Worm (Caenorhabditis elegans): ENCODE measurements around the gene F55H2.7.

The F55H2.7 gene

ce11 chrIII:9482423-9482993 lies 33.5 kb downstream of the F55H2.7 start:
- TF ChIP-seq nhr-21 (tag; optimal IDR thresholded peaks at IDR 0.05), result no peak
- TF ChIP-seq lin-39 (tag; optimal IDR thresholded peaks at IDR 0.05), result no peak
- TF ChIP-seq skn-1 (tag; optimal IDR thresholded peaks at IDR 0.05), result no peak
- no peak for TF ChIP-seq unc-39 (tag; optimal IDR thresholded peaks at IDR 0.05)
- no peak for TF ChIP-seq mab-5 (tag; optimal IDR thresholded peaks at IDR 0.05)
- TF ChIP-seq zag-1 (tag; optimal IDR thresholded peaks at IDR 0.05), result no peak
- no peak for TF ChIP-seq F13H6.1 (tag; optimal IDR thresholded peaks at IDR 0.05)
- TF ChIP-seq fos-1 (tag; optimal IDR thresholded peaks at IDR 0.05), result peak; percentile 48
- peak; percentile 13 for TF ChIP-seq C34F6.9 (tag; optimal IDR thresholded peaks at IDR 0.05)
- TF ChIP-seq nhr-10 (tag; optimal IDR thresholded peaks at IDR 0.05), result no peak
- no peak for TF ChIP-seq ZK546.5 (tag; optimal IDR thresholded peaks at IDR 0.05)
- peak; percentile 29 for TF ChIP-seq nhr-129 (tag; optimal IDR thresholded peaks at IDR 0.05)
- no peak for TF ChIP-seq elt-1 (tag; optimal IDR thresholded peaks at IDR 0.05)
- TF ChIP-seq elt-3 (tag; optimal IDR thresholded peaks at IDR 0.05), result no peak
- no peak for TF ChIP-seq unc-62 (GFP tag; optimal IDR thresholded peaks at IDR 0.05)

- TF ChIP-seq elt-3 (tag; optimal IDR thresholded peaks at IDR 0.05) (no peak), elt-1 (tag; optimal IDR thresholded peaks at IDR 0.05) (no peak), F13H6.1 (tag; optimal IDR thresholded peaks at IDR 0.05) (no peak), lin-13 (GFP tag; optimal IDR thresholded peaks at IDR 0.05) (no peak), nhr-129 (tag; optimal IDR thresholded peaks at IDR 0.05) (no peak), egl-27 (tag; optimal IDR thresholded peaks at IDR 0.05) (no peak), fos-1 (tag; optimal IDR thresholded peaks at IDR 0.05) (peak; percentile 81), gmeb-1 (tag; optimal IDR thresholded peaks at IDR 0.05) (no peak)
These were observed 39.5 kb downstream of the F55H2.7 start for ce11 chrIII:9476564-9476963.

DNA sequence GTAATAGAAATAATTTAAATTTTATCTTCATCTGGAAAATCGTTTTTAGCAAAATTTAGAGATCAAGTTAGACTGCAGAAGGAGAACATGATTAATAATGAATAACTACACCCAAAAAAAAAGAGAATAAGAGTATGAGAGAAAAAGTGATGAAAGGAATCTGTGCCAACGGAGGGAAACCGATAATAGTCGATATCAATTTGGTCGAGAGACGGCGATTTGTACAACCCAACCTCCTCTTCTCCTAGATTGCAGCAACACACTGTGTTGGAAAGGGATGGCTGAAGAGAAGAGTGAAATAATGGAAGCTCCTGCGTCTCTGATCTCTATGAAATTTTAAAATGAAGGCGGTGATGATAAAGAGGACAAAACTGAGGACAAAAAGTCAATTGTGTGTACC lies 41.5 kb downstream of the F55H2.7 start:
- TF ChIP-seq alr-1 (tag; optimal IDR thresholded peaks at IDR 0.05) (no peak), ztf-1 (GFP tag; conservative IDR thresholded peaks at IDR 0.05) (no peak), fos-1 (tag; optimal IDR thresholded peaks at IDR 0.05) (peak; percentile 91), aly-2 (tag; optimal IDR thresholded peaks at IDR 0.05) (no peak), dmd-4 (tag; optimal IDR thresholded peaks at IDR 0.05) (no peak), sma-9 (GFP tag; optimal IDR thresholded peaks at IDR 0.05) (peak; percentile 21), sma-9 (tag; optimal IDR thresholded peaks at IDR 0.05) (no peak), crh-2 (tag; optimal IDR thresholded peaks at IDR 0.05) (peak; percentile 48), lin-11 (tag; optimal IDR thresholded peaks at IDR 0.05) (no peak), unc-62 (GFP tag; optimal IDR thresholded peaks at IDR 0.05) (no peak), nhr-12 (tag; optimal IDR thresholded peaks at IDR 0.05) (no peak), ZK546.5 (tag; optimal IDR thresholded peaks at IDR 0.05) (no peak), nhr-10 (tag; optimal IDR thresholded peaks at IDR 0.05) (no peak), nhr-129 (tag; optimal IDR thresholded peaks at IDR 0.05) (no peak), R02D3.7 (tag; optimal IDR thresholded peaks at IDR 0.05) (no peak), skn-1 (tag; optimal IDR thresholded peaks at IDR 0.05) (no peak), C34F6.9 (tag; optimal IDR thresholded peaks at IDR 0.05) (no peak), egl-27 (tag; optimal IDR thresholded peaks at IDR 0.05) (no peak), sma-3 (GFP tag; optimal IDR thresholded peaks at IDR 0.05) (peak; percentile 47)

ce11 chrIII:9472464-9472863 lies 43.6 kb downstream of the F55H2.7 start:
- TF ChIP-seq fos-1 (tag; optimal IDR thresholded peaks at IDR 0.05) (peak; percentile 63), unc-39 (tag; optimal IDR thresholded peaks at IDR 0.05) (no peak)

DNA sequence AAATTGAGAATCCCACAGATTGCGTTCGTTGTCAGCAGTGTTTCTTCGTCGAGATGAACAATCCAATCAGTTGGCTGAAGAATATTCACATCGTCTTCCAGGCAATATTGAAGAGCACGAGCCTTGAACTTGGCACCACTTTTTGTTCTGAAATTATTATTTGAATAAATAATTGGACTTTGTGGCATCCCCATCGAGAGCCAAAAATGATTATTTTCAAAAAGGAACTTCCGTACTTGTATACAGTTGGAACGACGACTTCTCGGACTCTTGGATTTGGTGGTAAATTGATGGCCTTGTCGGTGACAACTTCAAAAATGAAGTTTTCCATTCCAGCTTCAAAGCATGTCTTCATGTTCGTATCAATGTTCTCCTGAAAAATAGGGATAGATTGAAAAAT lies 44.1 kb downstream of the F55H2.7 start:
- TF ChIP-seq sma-9 (GFP tag; optimal IDR thresholded peaks at IDR 0.05), result no peak
- no peak for TF ChIP-seq sma-9 (tag; optimal IDR thresholded peaks at IDR 0.05)
- TF ChIP-seq nhr-12 (tag; optimal IDR thresholded peaks at IDR 0.05), result no peak
- TF ChIP-seq lin-39 (tag; optimal IDR thresholded peaks at IDR 0.05), result no peak
- no peak for TF ChIP-seq lin-11 (tag; optimal IDR thresholded peaks at IDR 0.05)
- TF ChIP-seq ZK546.5 (tag; optimal IDR thresholded peaks at IDR 0.05), result no peak
- TF ChIP-seq skn-1 (tag; optimal IDR thresholded peaks at IDR 0.05), result no peak
- no peak for TF ChIP-seq R02D3.7 (tag; optimal IDR thresholded peaks at IDR 0.05)
- no peak for TF ChIP-seq ama-1 (optimal IDR thresholded peaks at IDR 0.05)
- no peak for TF ChIP-seq gmeb-1 (tag; optimal IDR thresholded peaks at IDR 0.05)
- no peak for TF ChIP-seq blmp-1 (tag; optimal IDR thresholded peaks at IDR 0.05; ENCODE audit: insufficient read depth)
- no peak for TF ChIP-seq aly-2 (tag; optimal IDR thresholded peaks at IDR 0.05)
- no peak for TF ChIP-seq ceh-16 (tag; optimal IDR thresholded peaks at IDR 0.05)

ce11 chrIII:9467857-9468256 lies 48.2 kb downstream of the F55H2.7 start, which contains the start of gene tag-342:
tag-342 (plus strand) TSS chrIII:9468157.
- TF ChIP-seq alr-1 (tag; optimal IDR thresholded peaks at IDR 0.05) (no peak), mab-5 (tag; optimal IDR thresholded peaks at IDR 0.05) (no peak), lsy-2 (tag; optimal IDR thresholded peaks at IDR 0.05) (no peak), ceh-16 (tag; optimal IDR thresholded peaks at IDR 0.05) (no peak), nhr-77 (tag; optimal IDR thresholded peaks at IDR 0.05) (no peak), lin-13 (GFP tag; optimal IDR thresholded peaks at IDR 0.05) (no peak), nhr-21 (tag; optimal IDR thresholded peaks at IDR 0.05) (no peak), F13H6.1 (tag; optimal IDR thresholded peaks at IDR 0.05) (no peak), nhr-237 (tag; optimal IDR thresholded peaks at IDR 0.05) (no peak), snpc-4 (tag; optimal IDR thresholded peaks at IDR 0.05) (no peak), sma-9 (GFP tag; optimal IDR thresholded peaks at IDR 0.05) (no peak), sma-9 (tag; optimal IDR thresholded peaks at IDR 0.05) (no peak), gmeb-1 (tag; optimal IDR thresholded peaks at IDR 0.05) (no peak), sem-4 (tag; optimal IDR thresholded peaks at IDR 0.05) (no peak), mdl-1 (tag; optimal IDR thresholded peaks at IDR 0.05) (no peak), egl-27 (tag; optimal IDR thresholded peaks at IDR 0.05) (no peak), nhr-23 (tag; optimal IDR thresholded peaks at IDR 0.05) (no peak), nhr-12 (tag; optimal IDR thresholded peaks at IDR 0.05) (no peak), elt-1 (tag; optimal IDR thresholded peaks at IDR 0.05) (no peak), fos-1 (tag; optimal IDR thresholded peaks at IDR 0.05) (no peak)

Data from whole organism, L2 larva.